Worm (Caenorhabditis elegans): ENCODE results near the gene R13D11.4.
"Not testable (repeated sequence)": the region's sequence is repeated elsewhere in the genome, so short reads cannot be mapped to it uniquely, and the experiment has no call there.

DNA sequence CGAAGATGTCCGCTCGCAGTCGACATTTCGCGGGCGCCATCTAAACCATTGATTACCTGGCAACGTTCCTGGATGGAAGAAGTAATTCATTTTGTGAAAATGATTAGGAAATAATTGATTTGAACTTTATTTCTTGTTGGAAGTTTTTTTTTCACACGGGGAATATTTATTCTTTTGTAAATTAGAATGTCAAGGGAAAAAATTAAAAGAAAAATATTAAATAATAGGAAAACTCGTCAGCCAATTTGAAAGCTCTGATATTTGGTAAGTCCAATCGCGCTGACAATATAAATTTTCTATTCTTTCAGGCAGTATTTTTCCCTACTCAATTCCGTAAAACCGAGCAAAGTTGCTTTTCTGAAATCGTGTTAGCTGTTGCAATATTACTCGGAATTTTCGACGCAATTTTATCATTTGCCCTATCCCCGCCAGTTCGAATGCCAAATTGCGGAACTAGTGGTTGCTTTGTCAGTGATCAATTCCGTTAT lies 28.4 kb downstream of the R13D11.4 start, which contains the start of the genes K09C6.7 and K09C6.10:
- TF ChIP-seq unc-120 (tag; optimal IDR thresholded peaks at IDR 0.05; ENCODE audit: poor library complexity, severe bottlenecking); sptf-1 (tag; optimal IDR thresholded peaks at IDR 0.05); unc-62 (GFP tag; optimal IDR thresholded peaks at IDR 0.05); unc-39 (tag; optimal IDR thresholded peaks at IDR 0.05); bed-3 (GFP tag; optimal IDR thresholded peaks at IDR 0.05); lin-13 (tag; optimal IDR thresholded peaks at IDR 0.05); lsy-2 (tag; optimal IDR thresholded peaks at IDR 0.05); elt-3 (tag; optimal IDR thresholded peaks at IDR 0.05); pha-4 (tag; optimal IDR thresholded peaks at IDR 0.05); ztf-11 (tag; optimal IDR thresholded peaks at IDR 0.05); flh-1 (GFP tag; optimal IDR thresholded peaks at IDR 0.05); nhr-237 (tag; optimal IDR thresholded peaks at IDR 0.05); nhr-76 (tag; optimal IDR thresholded peaks at IDR 0.05); ces-1 (GFP tag; optimal IDR thresholded peaks at IDR 0.05): not testable (repeated sequence)
